Worm (Caenorhabditis elegans) whole organism, late embryonic: ENCODE data around the gene srw-53.

Source experiments
- ceh-6 ChIP-seq: fragments of 200-800 bp; sonication (Bioruptor generic); optimal IDR thresholded peaks from 2 replicates; lab custom pipeline; 2018; ENCODE audit warnings: mild to moderate bottlenecking, missing genetic modification characterization, missing compliant biosample characterization
- elt-2 ChIP-seq: sonication (generic microtip); optimal IDR thresholded peaks from 2 replicates; lab custom pipeline; 2016; ENCODE audit warnings: missing genetic modification reagents, missing genetic modification characterization, missing compliant biosample characterization
- hlh-6 ChIP-seq: sonication (generic microtip); optimal IDR thresholded peaks from 2 replicates; lab custom pipeline; 2016; ENCODE audit warnings: missing genotype, missing genetic modification characterization, missing compliant biosample characterization
- madf-2 ChIP-seq: sonication (generic microtip); optimal IDR thresholded peaks from 2 replicates; lab custom pipeline; 2017; ENCODE audit warnings: missing genetic modification characterization, missing compliant biosample characterization
- nhr-11 ChIP-seq: fragments of 150-350 bp; optimal IDR thresholded peaks from 2 replicates; lab custom pipeline; 2014; ENCODE audit warnings: missing biosample characterization, missing genetic modification characterization
- unc-55 ChIP-seq: sonication (generic microtip); optimal IDR thresholded peaks from 2 replicates; lab custom pipeline; 2017; ENCODE audit warnings: missing biosample characterization, missing genetic modification reagents, missing genetic modification characterization

DNA sequence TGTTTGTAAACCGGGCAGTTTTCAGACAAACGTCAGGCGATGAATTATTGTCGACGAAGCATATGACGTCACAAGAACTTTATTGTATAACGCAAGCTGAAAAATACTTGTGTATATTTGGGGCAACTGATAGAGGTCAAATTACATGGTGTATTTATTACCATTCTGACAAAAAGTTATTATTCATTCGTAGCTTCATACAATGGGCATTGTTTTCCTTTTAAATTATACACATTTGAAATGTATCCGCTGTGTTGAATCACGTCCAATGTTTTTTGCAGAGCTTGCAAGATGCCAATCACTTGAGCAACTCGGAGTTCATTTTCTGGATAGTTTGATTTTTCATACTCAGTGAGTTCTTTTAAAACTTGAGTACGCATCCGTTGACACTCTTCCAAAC is 20.2 kb upstream of the srw-53 start, which contains the start of gene F35E8.13:
- TF ChIP-seq ceh-6, result no peak
- TF ChIP-seq elt-2 (tag; lab: Kevin White, UChicago), result no peak
- TF ChIP-seq hlh-6 (tag; lab: Kevin White, UChicago), result no peak
- TF ChIP-seq unc-55 (GFP tag; lab: Kevin White, UChicago), result no peak
- TF ChIP-seq nhr-11 (tag; lab: Kevin White, UChicago), result no peak
- no peak for TF ChIP-seq madf-2
